Worm (Caenorhabditis elegans): ENCODE results near the gene cup-4.

cup-4 gene

ce11 chrIII:7854494-7855184 lies 11.7 kb upstream of the cup-4 start, which contains the start of gene rpl-35 (continued):
- TF ChIP-seq him-1 (tag; optimal IDR thresholded peaks at IDR 0.05) = peak; percentile 99
- peak; percentile 97 for TF ChIP-seq Y67H2A.10 (GFP tag; conservative IDR thresholded peaks at IDR 0.05)
- peak; percentile 99 for TF ChIP-seq ets-4 (GFP tag; optimal IDR thresholded peaks at IDR 0.05)
- peak; percentile 97 for TF ChIP-seq lin-26 (GFP tag; IDR thresholded peaks at IDR 0.05)
- TF ChIP-seq sea-2 (GFP tag; IDR thresholded peaks at IDR 0.05) = peak; percentile 93
- peak; percentile 99 for TF ChIP-seq F49E8.2 (tag; optimal IDR thresholded peaks at IDR 0.05; ENCODE audit: insufficient read depth)
- TF ChIP-seq lin-35 (GFP tag; optimal IDR thresholded peaks at IDR 0.05) = peak; percentile 97 to 100 (median 99)
- TF ChIP-seq ceh-27 (GFP tag; optimal IDR thresholded peaks at IDR 0.05) = peak; percentile 100
- peak; percentile 97 for TF ChIP-seq bed-2 (GFP tag; IDR thresholded peaks at IDR 0.05)
- TF ChIP-seq lsy-27 (tag; optimal IDR thresholded peaks at IDR 0.05; ENCODE audit: borderline replicate concordance, insufficient read depth) = peak; percentile 86
- TF ChIP-seq mxl-1 (tag; optimal IDR thresholded peaks at IDR 0.05) = peak; percentile 55
- TF ChIP-seq snpc-3.4 (tag; optimal IDR thresholded peaks at IDR 0.05) = peak; percentile 98
- TF ChIP-seq attf-5 (GFP tag; optimal IDR thresholded peaks at IDR 0.05) = peak; percentile 100
- TF ChIP-seq unc-130 (GFP tag; optimal IDR thresholded peaks at IDR 0.05) = peak; percentile 98
- peak; percentile 93 for TF ChIP-seq gei-17 (GFP tag; optimal IDR thresholded peaks at IDR 0.05)
- TF ChIP-seq mes-4 (tag; optimal IDR thresholded peaks at IDR 0.05) = peak; percentile 75
- TF ChIP-seq hmg-20 (GFP tag; IDR thresholded peaks at IDR 0.05) = peak; percentile 96
- peak; percentile 96 for TF ChIP-seq cebp-2 (GFP tag; IDR thresholded peaks at IDR 0.05)
- peak; percentile 100 for TF ChIP-seq pbrm-1 (GFP tag; IDR thresholded peaks at IDR 0.05)
- peak; percentile 99; the same call in 1 of the 2 replicates for TF ChIP-seq Y56A3A.18 (GFP tag; IDR thresholded peaks at IDR 0.05)
- peak; percentile 89 for TF ChIP-seq xnd-1 (tag; optimal IDR thresholded peaks at IDR 0.05)
- peak; percentile 98 for TF ChIP-seq ztf-26 (tag; optimal IDR thresholded peaks at IDR 0.05)
- TF ChIP-seq B0336.3 (GFP tag; IDR thresholded peaks at IDR 0.05) = peak; percentile 100
- peak; percentile 98 for TF ChIP-seq ztf-6 (GFP tag; IDR thresholded peaks at IDR 0.05)
- TF ChIP-seq tbx-9 (tag; optimal IDR thresholded peaks at IDR 0.05; ENCODE audit: borderline replicate concordance) = peak; percentile 48
- TF ChIP-seq dox-1 (GFP tag; IDR thresholded peaks at IDR 0.05) = peak; percentile 100
- peak; percentile 95 for TF ChIP-seq B0035.1 (tag; optimal IDR thresholded peaks at IDR 0.05)
- TF ChIP-seq ceh-100 (GFP tag; IDR thresholded peaks at IDR 0.05) = peak; percentile 96
- peak; percentile 100 for TF ChIP-seq athp-1 (tag; optimal IDR thresholded peaks at IDR 0.05)
- TF ChIP-seq ztf-18 (tag; optimal IDR thresholded peaks at IDR 0.05) = peak; percentile 92
- peak; percentile 99 for TF ChIP-seq B0019.2 (GFP tag; conservative IDR thresholded peaks at IDR 0.05)
- TF ChIP-seq ztf-28 (GFP tag; IDR thresholded peaks at IDR 0.05) = peak; percentile 99
- peak; percentile 99 for TF ChIP-seq egl-18 (GFP tag; IDR thresholded peaks at IDR 0.05)
- TF ChIP-seq F37B4.10 (GFP tag; IDR thresholded peaks at IDR 0.05) = peak; percentile 96
- peak; percentile 97 for TF ChIP-seq madf-10 (tag; optimal IDR thresholded peaks at IDR 0.05)
- peak; percentile 98 for TF ChIP-seq snpc-1.3 (tag; optimal IDR thresholded peaks at IDR 0.05; ENCODE audit: insufficient read depth)
- peak; percentile 92 for TF ChIP-seq attf-3 (GFP tag; conservative IDR thresholded peaks at IDR 0.05)
- peak; percentile 96 for TF ChIP-seq F33H1.4 (GFP tag; IDR thresholded peaks at IDR 0.05)
- peak; percentile 85 for TF ChIP-seq egrh-3 (GFP tag; IDR thresholded peaks at IDR 0.05)
- peak; percentile 96 for TF ChIP-seq nfya-2 (GFP tag; IDR thresholded peaks at IDR 0.05)
- peak; percentile 97 for TF ChIP-seq cebp-1 (GFP tag; IDR thresholded peaks at IDR 0.05)
- peak; percentile 99 for TF ChIP-seq cebp-1 (tag; optimal IDR thresholded peaks at IDR 0.05)
- TF ChIP-seq egl-44 (GFP tag; IDR thresholded peaks at IDR 0.05) = peak; percentile 99
- TF ChIP-seq nhr-179 (tag; optimal IDR thresholded peaks at IDR 0.05) = no peak
- peak; percentile 95 for TF ChIP-seq hrde-1 (tag; optimal IDR thresholded peaks at IDR 0.05; ENCODE audit: borderline replicate concordance)
- TF ChIP-seq nhr-27 (tag; optimal IDR thresholded peaks at IDR 0.05) = peak; percentile 77
- peak; percentile 94 for TF ChIP-seq Y53F4B.3 (GFP tag; IDR thresholded peaks at IDR 0.05)
